Worm (Caenorhabditis elegans) whole organism, L1 larva: ENCODE measurements around the gene M02F4.2.

ENCODE experiments used
- C16A3.4 ChIP-seq: fragments of 150-350 bp; optimal IDR thresholded peaks from 2 replicates; lab custom pipeline; 2014; ENCODE audit warnings: missing biosample characterization, missing genetic modification characterization
- C34B4.2 ChIP-seq: sonication (generic microtip); optimal IDR thresholded peaks from 2 replicates; lab custom pipeline; 2017; ENCODE audit warnings: mild to moderate bottlenecking, missing genetic modification characterization, missing compliant biosample characterization
- Y116A8C.19 ChIP-seq: sonication (generic microtip); optimal IDR thresholded peaks from 2 replicates; lab custom pipeline; 2016; ENCODE audit warnings: missing compliant biosample characterization, missing genetic modification characterization, borderline replicate concordance
- alr-1 ChIP-seq: fragments of 200-800 bp; sonication (Bioruptor generic); optimal IDR thresholded peaks from 2 replicates; lab custom pipeline; 2018; ENCODE audit warnings: borderline replicate concordance, mild to moderate bottlenecking, missing genetic modification characterization, missing compliant biosample characterization
- aly-2 ChIP-seq: fragments of 150-350 bp; optimal IDR thresholded peaks from 2 replicates; lab custom pipeline; 2014; ENCODE audit warnings: missing biosample characterization, missing genetic modification characterization
- ama-1 ChIP-seq: fragments of 150-350 bp; optimal IDR thresholded peaks from 2 replicates; lab custom pipeline; 2014
- blmp-1 ChIP-seq: fragments of 150-350 bp; optimal IDR thresholded peaks from 2 replicates; lab custom pipeline; 2014; ENCODE audit warnings: missing biosample characterization, missing genetic modification characterization
- ceh-63 ChIP-seq: fragments of 200-800 bp; sonication (Bioruptor generic); optimal IDR thresholded peaks from 2 replicates; lab custom pipeline; 2018; ENCODE audit warnings: mild to moderate bottlenecking, missing genetic modification characterization, missing compliant biosample characterization
- ceh-8 ChIP-seq: fragments of 200-800 bp; sonication (Bioruptor generic); optimal IDR thresholded peaks from 2 replicates; lab custom pipeline; 2018; ENCODE audit warnings: mild to moderate bottlenecking, missing genetic modification characterization, moderate library complexity, missing compliant biosample characterization
- ceh-88 ChIP-seq: fragments of 200-800 bp; sonication (Bioruptor generic); IDR thresholded peaks from 2 replicates; pipeline ENCODE4 v1.3.6; 2022; ENCODE audit warnings: missing genetic modification characterization, missing compliant biosample characterization
- ceh-90 ChIP-seq: sonication (generic microtip); optimal IDR thresholded peaks from 2 replicates; lab custom pipeline; 2016; ENCODE audit warnings: missing genetic modification characterization, missing compliant biosample characterization
- dpl-1 ChIP-seq, 3 experiments: fragments of 150-350 bp in 2 of 3; sonication (generic microtip) in 1 of 3; optimal IDR thresholded peaks; 2 replicates each; lab custom pipeline; 2014 to 2017; ENCODE audit warnings: missing biosample characterization in 3 of 3, missing genetic modification characterization in 3 of 3, missing genetic modification reagents in 3 of 3
- dsc-1 ChIP-seq: sonication (generic microtip); optimal IDR thresholded peaks from 2 replicates; lab custom pipeline; 2016; ENCODE audit warnings: mild to moderate bottlenecking, missing genetic modification characterization, missing compliant biosample characterization
- efl-1 ChIP-seq, 4 experiments: fragments of 150-350 bp; optimal IDR thresholded peaks in 3 of 4; peaks in 1 of 4; 1 replicate in 1 of 4; 2 replicates in 3 of 4; lab custom pipeline; 2014; ENCODE audit warnings: missing biosample characterization in 2 of 4, missing genetic modification characterization in 2 of 4, missing genetic modification reagents in 2 of 4
- efl-3 ChIP-seq: fragments of 200-800 bp; sonication (Bioruptor generic); optimal IDR thresholded peaks from 2 replicates; lab custom pipeline; 2018; ENCODE audit warnings: mild to moderate bottlenecking, missing genetic modification characterization, missing compliant biosample characterization
- egl-13 ChIP-seq: sonication (generic microtip); optimal IDR thresholded peaks from 2 replicates; lab custom pipeline; 2016; ENCODE audit warnings: missing genotype, missing genetic modification reagents, missing genetic modification characterization, missing compliant biosample characterization
- egl-27 ChIP-seq, 2 experiments: fragments of 150-350 bp in 1 of 2; sonication (generic microtip); optimal IDR thresholded peaks; 3 replicates each; lab custom pipeline; 2017 to 2018; ENCODE audit warnings: missing biosample characterization in 2 of 2, missing genetic modification characterization in 2 of 2, missing genetic modification reagents in 2 of 2
- elt-3 ChIP-seq, 6 experiments: fragments of 150-350 bp in 1 of 6; sonication (generic microtip); optimal IDR thresholded peaks; 2 replicates each; lab custom pipeline; 2017 to 2018; ENCODE audit warnings: missing biosample characterization in 6 of 6, missing genetic modification characterization in 6 of 6, inconsistent platforms in 1 of 6
- ets-5 ChIP-seq: fragments of 200-800 bp; sonication (Bioruptor generic); IDR thresholded peaks from 2 replicates; pipeline ENCODE4 v1.3.6; 2022; ENCODE audit warnings: missing genetic modification characterization, missing compliant biosample characterization
- fkh-4 ChIP-seq: sonication (generic microtip); optimal IDR thresholded peaks from 2 replicates; lab custom pipeline; 2016; ENCODE audit warnings: missing compliant biosample characterization, missing genetic modification characterization, borderline replicate concordance
- fkh-8 ChIP-seq: sonication (generic microtip); optimal IDR thresholded peaks from 2 replicates; lab custom pipeline; 2016; ENCODE audit warnings: mild to moderate bottlenecking, missing genetic modification characterization, missing compliant biosample characterization
- grh-1 ChIP-seq: fragments of 200-800 bp; sonication (Bioruptor generic); IDR thresholded peaks from 2 replicates; pipeline ENCODE4 v1.3.6; 2022; ENCODE audit warnings: missing genetic modification reagents, missing genetic modification characterization, missing compliant biosample characterization
- hlh-17 ChIP-seq: fragments of 200-800 bp; sonication (Bioruptor generic); optimal IDR thresholded peaks from 2 replicates; lab custom pipeline; 2018; ENCODE audit warnings: missing genetic modification characterization, mild to moderate bottlenecking, missing compliant biosample characterization, moderate library complexity, borderline replicate concordance
- hlh-4 ChIP-seq: sonication (generic microtip); optimal IDR thresholded peaks from 2 replicates; lab custom pipeline; 2016; ENCODE audit warnings: mild to moderate bottlenecking, missing genetic modification characterization, missing compliant biosample characterization
- hpl-2 ChIP-seq: fragments of 150-350 bp; optimal IDR thresholded peaks from 2 replicates; lab custom pipeline; 2014; ENCODE audit warnings: missing biosample characterization, missing genetic modification reagents, missing genetic modification characterization
- irx-1 ChIP-seq: sonication (generic microtip); optimal IDR thresholded peaks from 2 replicates; lab custom pipeline; 2016; ENCODE audit warnings: missing genetic modification characterization, missing compliant biosample characterization
- jun-1 ChIP-seq: fragments of 150-350 bp; optimal IDR thresholded peaks from 2 replicates; lab custom pipeline; 2014; ENCODE audit warnings: missing biosample characterization, missing genetic modification reagents, missing genetic modification characterization
- lin-15B ChIP-seq: fragments of 150-350 bp; sonication (generic microtip); optimal IDR thresholded peaks from 3 replicates; lab custom pipeline; 2014; ENCODE audit warnings: missing biosample characterization, missing genetic modification characterization
- lin-35 ChIP-seq, 2 experiments: fragments of 150-350 bp; optimal IDR thresholded peaks; 2 replicates each; lab custom pipeline; 2014; ENCODE audit warnings: missing biosample characterization in 2 of 2, missing genetic modification characterization in 2 of 2, missing genetic modification reagents in 2 of 2
- lin-39 ChIP-seq: fragments of 150-350 bp; optimal IDR thresholded peaks from 2 replicates; lab custom pipeline; 2014; ENCODE audit warnings: missing biosample characterization, missing genetic modification reagents, missing genetic modification characterization
- lir-3 ChIP-seq: sonication (generic microtip); optimal IDR thresholded peaks from 2 replicates; lab custom pipeline; 2016; ENCODE audit warnings: mild to moderate bottlenecking, missing genetic modification characterization, moderate library complexity, missing compliant biosample characterization; ENCODE audit not compliant: poor library complexity
- lsy-2 ChIP-seq, 2 experiments: fragments of 150-350 bp; optimal IDR thresholded peaks; 2 replicates each; lab custom pipeline; 2014; ENCODE audit warnings: missing biosample characterization in 2 of 2, missing genetic modification characterization in 2 of 2
- nhr-11 ChIP-seq: fragments of 150-350 bp; optimal IDR thresholded peaks from 2 replicates; lab custom pipeline; 2014; ENCODE audit warnings: missing biosample characterization, missing genetic modification characterization
- nhr-47 ChIP-seq: sonication (generic microtip); optimal IDR thresholded peaks from 2 replicates; lab custom pipeline; 2016; ENCODE audit warnings: mild to moderate bottlenecking, missing genetic modification characterization, moderate library complexity, missing compliant biosample characterization
- nhr-76 ChIP-seq: sonication (generic microtip); optimal IDR thresholded peaks from 2 replicates; lab custom pipeline; 2017; ENCODE audit warnings: missing biosample characterization, missing genetic modification characterization
- nhr-77 ChIP-seq: fragments of 150-350 bp; optimal IDR thresholded peaks from 2 replicates; lab custom pipeline; 2014; ENCODE audit warnings: missing biosample characterization, missing genetic modification characterization
- nhr-84 ChIP-seq: sonication (generic microtip); optimal IDR thresholded peaks from 2 replicates; lab custom pipeline; 2017; ENCODE audit warnings: missing biosample characterization, missing genetic modification characterization
- nhr-85 ChIP-seq: sonication (generic microtip); peaks from one replicate; lab custom pipeline; 2016; ENCODE audit warnings: missing genetic modification characterization, inconsistent platforms, missing compliant biosample characterization
- nhr-90 ChIP-seq: sonication (generic microtip); optimal IDR thresholded peaks from 2 replicates; lab custom pipeline; 2016; ENCODE audit warnings: mild to moderate bottlenecking, missing genetic modification characterization, missing compliant biosample characterization; ENCODE audit not compliant: poor library complexity
- pag-3 ChIP-seq: sonication (generic microtip); optimal IDR thresholded peaks from 2 replicates; lab custom pipeline; 2017; ENCODE audit warnings: missing genetic modification characterization, mild to moderate bottlenecking, missing compliant biosample characterization, antibody characterized with exemption, borderline replicate concordance; ENCODE audit not compliant: insufficient read depth
- pqm-1 ChIP-seq: sonication (generic microtip); optimal IDR thresholded peaks from 3 replicates; lab custom pipeline; 2017; ENCODE audit warnings: missing biosample characterization, missing genetic modification characterization
- snu-23 ChIP-seq: sonication (generic microtip); optimal IDR thresholded peaks from 2 replicates; lab custom pipeline; 2016; ENCODE audit warnings: missing genetic modification characterization, missing compliant biosample characterization
- sox-4 ChIP-seq: sonication (generic microtip); optimal IDR thresholded peaks from 2 replicates; lab custom pipeline; 2016; ENCODE audit warnings: missing genetic modification characterization, missing compliant biosample characterization
- sptf-1 ChIP-seq: fragments of 150-350 bp; optimal IDR thresholded peaks from 2 replicates; lab custom pipeline; 2014; ENCODE audit warnings: missing biosample characterization, missing genetic modification characterization
- swsn-7 ChIP-seq: sonication (generic microtip); optimal IDR thresholded peaks from 2 replicates; lab custom pipeline; 2016; ENCODE audit warnings: missing genetic modification characterization, missing compliant biosample characterization
- tbx-2 ChIP-seq: sonication (generic microtip); optimal IDR thresholded peaks from 2 replicates; lab custom pipeline; 2016; ENCODE audit warnings: missing genetic modification characterization, missing compliant biosample characterization
- unc-130 ChIP-seq: fragments of 150-350 bp; optimal IDR thresholded peaks from 2 replicates; lab custom pipeline; 2017; ENCODE audit warnings: missing biosample characterization, missing genetic modification characterization, inconsistent platforms
- unc-30 ChIP-seq: sonication (generic microtip); optimal IDR thresholded peaks from 2 replicates; lab custom pipeline; 2017; ENCODE audit warnings: missing biosample characterization, missing genetic modification characterization
- unc-62 ChIP-seq: fragments of 150-350 bp; optimal IDR thresholded peaks from 2 replicates; lab custom pipeline; 2014; ENCODE audit warnings: missing biosample characterization, missing genetic modification reagents, missing genetic modification characterization
- unc-86 ChIP-seq: sonication (generic microtip); optimal IDR thresholded peaks from 2 replicates; lab custom pipeline; 2016; ENCODE audit warnings: missing genetic modification characterization, missing compliant biosample characterization
- unc-98 ChIP-seq: fragments of 200-800 bp; sonication (Bioruptor generic); IDR thresholded peaks from 2 replicates; pipeline ENCODE4 v1.3.6; 2022; ENCODE audit warnings: missing genetic modification characterization, missing compliant biosample characterization
- xbp-1 ChIP-seq: sonication (generic microtip); optimal IDR thresholded peaks from 2 replicates; lab custom pipeline; 2016; ENCODE audit warnings: missing genetic modification characterization, missing compliant biosample characterization

The M02F4.2 gene

ce11 chrX:2996976-2997399, 37.1 kb downstream of the M02F4.2 start (continued):
- TF ChIP-seq unc-86 (tag; lab: Kevin White, UChicago) = peak; percentile 98
- no peak for TF ChIP-seq sptf-1 (tag; lab: Kevin White, UChicago)
- TF ChIP-seq jun-1 (tag; lab: Kevin White, UChicago) = peak; percentile 99
- peak; percentile 97 for TF ChIP-seq ceh-88 (GFP tag; lab: Robert Waterston, UW)
- TF ChIP-seq hlh-17 (GFP tag; lab: Kevin White, UChicago) = no peak
- peak; percentile 85 for TF ChIP-seq hlh-4
- peak; percentile 100 for TF ChIP-seq snu-23 (GFP tag; lab: Kevin White, UChicago)
- peak; percentile 91 for TF ChIP-seq unc-98 (GFP tag; lab: Robert Waterston, UW)
- peak; percentile 100 for TF ChIP-seq nhr-47 (tag; lab: Kevin White, UChicago)
- TF ChIP-seq alr-1 = no peak
- TF ChIP-seq nhr-77 = peak; percentile 98
- peak; percentile 99 for TF ChIP-seq egl-13 (tag; lab: Kevin White, UChicago)
- TF ChIP-seq ceh-90 (tag; lab: Kevin White, UChicago) = no peak
- peak; percentile 96 for TF ChIP-seq efl-3 (GFP tag; lab: Kevin White, UChicago)
- TF ChIP-seq C16A3.4 (tag; lab: Kevin White, UChicago) = peak; percentile 98
- no peak for TF ChIP-seq lin-15B (tag; lab: Kevin White, UChicago)
- peak; percentile 98 for TF ChIP-seq hpl-2 (GFP tag; lab: Kevin White, UChicago)
- peak; percentile 100 for TF ChIP-seq dsc-1 (tag; lab: Kevin White, UChicago)
- peak; percentile 85 for TF ChIP-seq pag-3 (tag; lab: Kevin White, UChicago)
- TF ChIP-seq egl-27 (tag; optimal IDR thresholded peaks at IDR 0.05; lab: Kevin White, UChicago) = peak; percentile 74 to 77
- TF ChIP-seq nhr-76 (tag; lab: Kevin White, UChicago) = peak; percentile 79
- TF ChIP-seq Y116A8C.19 (tag; lab: Kevin White, UChicago) = peak; percentile 20
- peak; percentile 99 for TF ChIP-seq irx-1 (tag; lab: Kevin White, UChicago)
- TF ChIP-seq unc-30 (tag; lab: Kevin White, UChicago) = peak; percentile 98
- TF ChIP-seq swsn-7 (tag; lab: Kevin White, UChicago) = peak; percentile 99
- peak; percentile 46 for TF ChIP-seq blmp-1 (tag; lab: Kevin White, UChicago)
- TF ChIP-seq ets-5 (GFP tag; lab: Robert Waterston, UW) = 0 out of 2 replicates have a peak, but pooled peaks have one; percentile 93
- peak; percentile 99 for TF ChIP-seq nhr-11
- peak; percentile 64 for TF ChIP-seq nhr-84 (tag; lab: Kevin White, UChicago)
- TF ChIP-seq ceh-8 (GFP tag; lab: Kevin White, UChicago) = peak; percentile 99
- TF ChIP-seq aly-2 = peak; percentile 99
- peak in 5 of 6 experiments; percentile 16 to 99 (median 95) for TF ChIP-seq elt-3 (tag; optimal IDR thresholded peaks at IDR 0.05; lab: Kevin White, UChicago)
- peak; percentile 99 for TF ChIP-seq nhr-90 (tag; lab: Kevin White, UChicago)
- peak; percentile 29 for TF ChIP-seq unc-62 (GFP tag; lab: Kevin White, UChicago)
- TF ChIP-seq fkh-8 (tag; lab: Kevin White, UChicago) = peak; percentile 94
- peak; percentile 100 for TF ChIP-seq lin-39 (tag; lab: Kevin White, UChicago)
- peak; percentile 95 for TF ChIP-seq grh-1 (GFP tag; lab: Robert Waterston, UW)
- peak; percentile 82 for TF ChIP-seq pqm-1 (tag; lab: Kevin White, UChicago)
- peak; percentile 82 to 87 for TF ChIP-seq efl-1 (optimal IDR thresholded peaks at IDR 0.05; lab: Kevin White, UChicago)
- TF ChIP-seq efl-1 (GFP tag; optimal IDR thresholded peaks at IDR 0.05 in 1 of 2; lab: Kevin White, UChicago) = peak; percentile 56 to 95
- no peak for TF ChIP-seq ama-1 (lab: Kevin White, UChicago)
- peak; percentile 100 for TF ChIP-seq sox-4 (tag; lab: Kevin White, UChicago)
- TF ChIP-seq dpl-1 (GFP tag; optimal IDR thresholded peaks at IDR 0.05; lab: Kevin White, UChicago) = peak; percentile 57 to 66 (median 59)
- peak; percentile 72 to 88 for TF ChIP-seq lin-35 (GFP tag; optimal IDR thresholded peaks at IDR 0.05; lab: Kevin White, UChicago)
- peak; percentile 99 for TF ChIP-seq nhr-85 (tag; lab: Kevin White, UChicago)
- peak; percentile 99 for TF ChIP-seq tbx-2 (tag; lab: Kevin White, UChicago)
- TF ChIP-seq xbp-1 (tag; lab: Kevin White, UChicago) = peak; percentile 95
- TF ChIP-seq ceh-63 (GFP tag; lab: Kevin White, UChicago) = peak; percentile 95
- peak; percentile 93 for TF ChIP-seq lir-3 (tag; lab: Kevin White, UChicago)
- TF ChIP-seq fkh-4 (tag; lab: Kevin White, UChicago) = peak; percentile 90
- TF ChIP-seq C34B4.2 (tag; lab: Kevin White, UChicago) = peak; percentile 30
- TF ChIP-seq unc-130 (tag; lab: Kevin White, UChicago) = peak; percentile 69
- TF ChIP-seq lsy-2 (tag; optimal IDR thresholded peaks at IDR 0.05; lab: Kevin White, UChicago) = peak; percentile 95 to 96
